Worm (Caenorhabditis elegans): ENCODE measurements around the gene B0303.7.

The B0303.7 gene

DNA sequence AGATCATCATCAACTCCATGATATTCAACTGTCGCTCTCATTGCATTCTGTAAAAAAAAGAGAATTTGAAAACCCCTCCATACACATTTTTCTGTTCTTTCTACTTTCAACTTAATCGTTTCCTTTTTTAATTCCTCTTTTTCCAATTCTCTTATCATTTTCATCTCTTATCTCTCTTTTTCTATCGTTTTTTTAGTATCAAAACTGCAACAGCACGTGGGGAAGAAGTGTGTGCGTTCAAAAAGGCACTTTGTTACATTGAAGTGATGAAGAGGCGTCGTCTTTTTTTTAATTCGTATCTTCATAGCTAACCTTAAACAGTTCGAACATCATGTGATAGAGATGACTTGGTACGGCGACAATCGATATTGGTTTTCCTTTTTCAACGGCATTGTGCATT, 45.7 kb downstream of the B0303.7 start (continued):
- TF ChIP-seq mxl-3 (GFP tag; optimal IDR thresholded peaks at IDR 0.05): peak; percentile 97
- TF ChIP-seq nhr-28 (tag; optimal IDR thresholded peaks at IDR 0.05): peak; percentile 95
- TF ChIP-seq zip-11 (GFP tag; IDR thresholded peaks at IDR 0.05): no peak
- no peak for TF ChIP-seq zag-1 (tag; optimal IDR thresholded peaks at IDR 0.05)
- peak; percentile 72 for TF ChIP-seq mep-1 (tag; optimal IDR thresholded peaks at IDR 0.05)
- TF ChIP-seq snpc-1.2 (GFP tag; IDR thresholded peaks at IDR 0.05): no peak
- TF ChIP-seq dmd-9 (GFP tag; IDR thresholded peaks at IDR 0.05): no peak
- no peak for TF ChIP-seq ztf-11 (tag; optimal IDR thresholded peaks at IDR 0.05)
- TF ChIP-seq ceh-20 (GFP tag; IDR thresholded peaks at IDR 0.05): peak; percentile 29; the same call in 1 of the 2 replicates
- no peak for TF ChIP-seq sdz-12 (GFP tag; optimal IDR thresholded peaks at IDR 0.05)
- no peak for TF ChIP-seq daf-16 (GFP tag; optimal IDR thresholded peaks at IDR 0.05)
- TF ChIP-seq daf-16 (tag; optimal IDR thresholded peaks at IDR 0.05): peak; percentile 31
- no peak for TF ChIP-seq nhr-76 (tag; optimal IDR thresholded peaks at IDR 0.05)
- TF ChIP-seq lin-39 (tag; optimal IDR thresholded peaks at IDR 0.05): no peak
- TF ChIP-seq T20F7.1 (GFP tag; optimal IDR thresholded peaks at IDR 0.05): peak; percentile 62
- TF ChIP-seq pqm-1 (tag; optimal IDR thresholded peaks at IDR 0.05): peak; percentile 93
- TF ChIP-seq lim-7 (GFP tag; IDR thresholded peaks at IDR 0.05): no peak
- TF ChIP-seq lin-1 (GFP tag; IDR thresholded peaks at IDR 0.05): peak; percentile 77
- peak; percentile 95 for TF ChIP-seq dve-1 (tag; optimal IDR thresholded peaks at IDR 0.05; ENCODE audit: insufficient read depth)
- TF ChIP-seq F10B5.3 (tag; optimal IDR thresholded peaks at IDR 0.05): no peak
- TF ChIP-seq nhr-25 (tag; optimal IDR thresholded peaks at IDR 0.05; ENCODE audit: borderline replicate concordance, insufficient read depth): no peak
- no peak for TF ChIP-seq F44E2.7 (GFP tag; IDR thresholded peaks at IDR 0.05)
- TF ChIP-seq D1046.2 (GFP tag; IDR thresholded peaks at IDR 0.05): no peak
- TF ChIP-seq tag-97 (GFP tag; IDR thresholded peaks at IDR 0.05): no peak
- no peak for TF ChIP-seq egl-43 (GFP tag; IDR thresholded peaks at IDR 0.05)
- TF ChIP-seq dmd-8 (GFP tag; IDR thresholded peaks at IDR 0.05): no peak
- no peak for TF ChIP-seq lin-29 (GFP tag; IDR thresholded peaks at IDR 0.05)
- TF ChIP-seq daf-12 (tag; optimal IDR thresholded peaks at IDR 0.05): no peak
- no peak for TF ChIP-seq spr-1 (tag; optimal IDR thresholded peaks at IDR 0.05)
- TF ChIP-seq skn-1 (tag; optimal IDR thresholded peaks at IDR 0.05): no peak
- peak; percentile 84 for TF ChIP-seq aha-1 (tag)
- TF ChIP-seq nhr-41 (GFP tag; IDR thresholded peaks at IDR 0.05): no peak
- TF ChIP-seq F26F4.8 (GFP tag; conservative IDR thresholded peaks at IDR 0.05): no peak
- TF ChIP-seq ZK546.5 (tag; optimal IDR thresholded peaks at IDR 0.05): no peak
- TF ChIP-seq lin-38 (GFP tag; IDR thresholded peaks at IDR 0.05): no peak
- TF ChIP-seq mdt-29 (GFP tag; IDR thresholded peaks at IDR 0.05): no peak
- TF ChIP-seq hlh-30 (tag; optimal IDR thresholded peaks at IDR 0.05; ENCODE audit: insufficient read depth): peak; percentile 90
- TF ChIP-seq ama-1 (optimal IDR thresholded peaks at IDR 0.05): peak; percentile 32
- TF ChIP-seq Y75B8A.6 (GFP tag; IDR thresholded peaks at IDR 0.05): no peak
- no peak for TF ChIP-seq ceh-62 (tag; optimal IDR thresholded peaks at IDR 0.05)
- no peak for TF ChIP-seq ces-1 (GFP tag; optimal IDR thresholded peaks at IDR 0.05)
- peak; percentile 75 for TF ChIP-seq gei-8 (GFP tag; optimal IDR thresholded peaks at IDR 0.05)
- TF ChIP-seq daf-8 (GFP tag; IDR thresholded peaks at IDR 0.05): no peak
- peak; percentile 82 for TF ChIP-seq tra-1 (GFP tag; IDR thresholded peaks at IDR 0.05)
- TF ChIP-seq R02D3.7 (tag; optimal IDR thresholded peaks at IDR 0.05): no peak
- no peak for TF ChIP-seq rbr-2 (tag; optimal IDR thresholded peaks at IDR 0.05)
- TF ChIP-seq nhr-10 (tag; optimal IDR thresholded peaks at IDR 0.05): peak; percentile 43
- TF ChIP-seq nhr-102 (tag; optimal IDR thresholded peaks at IDR 0.05): peak; percentile 35
- peak; percentile 20 for TF ChIP-seq lin-13 (GFP tag; optimal IDR thresholded peaks at IDR 0.05)
- peak; percentile 50 for TF ChIP-seq dpl-1 (GFP tag; optimal IDR thresholded peaks at IDR 0.05)
- no peak for TF ChIP-seq nhr-42 (GFP tag; IDR thresholded peaks at IDR 0.05)
- TF ChIP-seq mes-2 (tag; optimal IDR thresholded peaks at IDR 0.05; ENCODE audit: poor library complexity, severe bottlenecking): peak; percentile 44
- peak; percentile 83 for TF ChIP-seq php-3 (GFP tag; IDR thresholded peaks at IDR 0.05)

All from whole organism, L4 larva.